Fruit fly (Drosophila melanogaster) whole organism, embryonic: ENCODE data around the gene Cyp313a5.
A peak's percentile ranks its signal among the peaks of the same experiment; 100 is the strongest.

Experiments used
- B-H2 ChIP-seq: fragments of 200-800 bp; sonication (Bioruptor generic); optimal IDR thresholded peaks from 2 replicates; lab custom pipeline; 2018; ENCODE audit warnings: missing biosample characterization, mild to moderate bottlenecking, missing genetic modification characterization
- CG10366 ChIP-seq: fragments of 200-800 bp; sonication (Bioruptor generic); IDR thresholded peaks from 2 replicates; pipeline ENCODE4 v1.3.6; 2022; ENCODE audit warnings: missing biosample characterization, missing genetic modification characterization
- CG12236 ChIP-seq: fragments of 200-800 bp; sonication (Bioruptor generic); optimal IDR thresholded peaks from 2 replicates; lab custom pipeline; 2016; ENCODE audit warnings: missing biosample characterization, missing genetic modification characterization
- CG13123 ChIP-seq: fragments of 200-800 bp; sonication (Bioruptor generic); optimal IDR thresholded peaks from 2 replicates; lab custom pipeline; 2016; ENCODE audit warnings: missing biosample characterization, missing genetic modification characterization
- CG15479 ChIP-seq: fragments of 200-800 bp; sonication (Bioruptor generic); optimal IDR thresholded peaks from 3 replicates; lab custom pipeline; 2019; ENCODE audit warnings: missing biosample characterization, mild to moderate bottlenecking, missing genetic modification characterization, moderate library complexity
- CG17186 ChIP-seq: fragments of 200-800 bp; sonication (Bioruptor generic); optimal IDR thresholded peaks from 3 replicates; lab custom pipeline; 2017; ENCODE audit warnings: missing biosample characterization, missing genetic modification reagents, missing genetic modification characterization
- CG17802 ChIP-seq: fragments of 200-800 bp; sonication (Bioruptor generic); optimal IDR thresholded peaks from 2 replicates; lab custom pipeline; 2018; ENCODE audit warnings: missing biosample characterization, mild to moderate bottlenecking, missing genetic modification characterization, moderate library complexity
- CG17912 ChIP-seq: fragments of 200-800 bp; sonication (Bioruptor generic); optimal IDR thresholded peaks from 2 replicates; lab custom pipeline; 2018; ENCODE audit warnings: missing biosample characterization, mild to moderate bottlenecking, missing genetic modification characterization
- CG2116 ChIP-seq: fragments of 200-800 bp; sonication (Bioruptor generic); optimal IDR thresholded peaks from 3 replicates; lab custom pipeline; 2018; ENCODE audit warnings: missing biosample characterization, mild to moderate bottlenecking, missing genetic modification characterization
- CG2678 ChIP-seq: fragments of 200-800 bp; sonication (Bioruptor generic); optimal IDR thresholded peaks from 3 replicates; lab custom pipeline; 2019; ENCODE audit warnings: missing biosample characterization, mild to moderate bottlenecking, missing genetic modification characterization, moderate library complexity
- CG32532 ChIP-seq: fragments of 200-800 bp; sonication (Bioruptor generic); IDR thresholded peaks from 2 replicates; pipeline ENCODE4 v1.3.6; 2022; ENCODE audit warnings: missing biosample characterization, missing genetic modification characterization
- CG33557 ChIP-seq: fragments of 200-800 bp; sonication (Bioruptor generic); optimal IDR thresholded peaks from 2 replicates; lab custom pipeline; 2019; ENCODE audit warnings: missing biosample characterization, mild to moderate bottlenecking, missing genetic modification characterization, moderate library complexity
- CG4282 ChIP-seq: fragments of 200-800 bp; sonication (Bioruptor generic); optimal IDR thresholded peaks from 2 replicates; lab custom pipeline; 2016; ENCODE audit warnings: missing biosample characterization, missing genetic modification characterization
- CG4730 ChIP-seq: fragments of 200-800 bp; sonication (Bioruptor generic); IDR thresholded peaks from 2 replicates; pipeline ENCODE4 v1.3.6; 2022; ENCODE audit warnings: missing biosample characterization, missing genetic modification characterization
- CG5180 ChIP-seq: fragments of 200-800 bp; sonication (Bioruptor generic); optimal IDR thresholded peaks from 3 replicates; lab custom pipeline; 2017; ENCODE audit warnings: missing biosample characterization, missing genetic modification characterization, mild to moderate bottlenecking, moderate library complexity, missing genetic modification reagents
- CG6765 ChIP-seq: fragments of 200-800 bp; sonication (Bioruptor generic); optimal IDR thresholded peaks from 3 replicates; lab custom pipeline; 2017; ENCODE audit warnings: missing biosample characterization, mild to moderate bottlenecking, missing genetic modification characterization
- CG7963 ChIP-seq: fragments of 200-800 bp; sonication (Bioruptor generic); IDR thresholded peaks from 3 replicates; pipeline ENCODE4 v1.3.6; 2022; ENCODE audit warnings: missing biosample characterization, missing genetic modification characterization; ENCODE audit not compliant: partially characterized antibody
- CG8359 ChIP-seq: fragments of 200-800 bp; sonication (Bioruptor generic); optimal IDR thresholded peaks from 2 replicates; lab custom pipeline; 2017; ENCODE audit warnings: missing biosample characterization, mild to moderate bottlenecking, missing genetic modification characterization, borderline replicate concordance
- CG8388 ChIP-seq: fragments of 200-800 bp; sonication (Bioruptor generic); optimal IDR thresholded peaks from 2 replicates; lab custom pipeline; 2019; ENCODE audit warnings: missing biosample characterization, mild to moderate bottlenecking, missing genetic modification characterization, moderate library complexity
- Dp ChIP-seq: fragments of 200-800 bp; sonication (Bioruptor generic); optimal IDR thresholded peaks from 2 replicates; lab custom pipeline; 2018; ENCODE audit warnings: missing biosample characterization, mild to moderate bottlenecking, missing genetic modification characterization, moderate library complexity
- Eip74EF ChIP-seq, 2 experiments: fragments of 200-800 bp in 1 of 2; fragments of >200 bp in 1 of 2; sonication (Bioruptor generic) in 1 of 2; optimal IDR thresholded peaks; 2 replicates each; lab custom pipeline; 2017 to 2019; ENCODE audit warnings: missing biosample characterization in 2 of 2, missing genetic modification characterization in 2 of 2, mild to moderate bottlenecking in 1 of 2, moderate library complexity in 1 of 2
- Ets97D ChIP-seq: fragments of 200-800 bp; sonication (Bioruptor generic); optimal IDR thresholded peaks from 3 replicates; lab custom pipeline; 2016; ENCODE audit warnings: missing biosample characterization, missing genetic modification characterization
- Hr78 ChIP-seq, 2 experiments: fragments of 200-800 bp in 1 of 2; fragments of >200 bp in 1 of 2; sonication (Bioruptor generic) in 1 of 2; optimal IDR thresholded peaks; 2 replicates each; lab custom pipeline; 2017 to 2019; ENCODE audit warnings: missing biosample characterization in 2 of 2, missing genetic modification characterization in 2 of 2, mild to moderate bottlenecking in 1 of 2, moderate library complexity in 1 of 2
- MBD-R2 ChIP-seq: fragments of 200-800 bp; sonication (Bioruptor generic); IDR thresholded peaks from 2 replicates; pipeline ENCODE4 v1.3.6; 2022; ENCODE audit warnings: missing biosample characterization, missing genetic modification characterization
- Sox102F ChIP-seq: fragments of 200-800 bp; sonication (Bioruptor generic); optimal IDR thresholded peaks from 2 replicates; lab custom pipeline; 2018; ENCODE audit warnings: missing biosample characterization, mild to moderate bottlenecking, missing genetic modification characterization, moderate library complexity
- Taf1 ChIP-seq: fragments of 200-800 bp; sonication (Bioruptor generic); IDR thresholded peaks from 2 replicates; pipeline ENCODE4 v1.3.6; 2022; ENCODE audit warnings: missing biosample characterization, missing genetic modification characterization
- Trl ChIP-seq, 3 experiments: fragments of >200 bp in 2 of 3; fragments of 200-800 bp in 1 of 3; sonication (Bioruptor generic) in 1 of 3; optimal IDR thresholded peaks; 2 replicates in 1 of 3; 3 replicates in 2 of 3; lab custom pipeline; 2016 to 2017; ENCODE audit warnings: missing biosample characterization in 1 of 3, missing genetic modification characterization in 1 of 3
- cato ChIP-seq: fragments of 200-800 bp; sonication (Bioruptor generic); optimal IDR thresholded peaks from 2 replicates; lab custom pipeline; 2016; ENCODE audit warnings: missing biosample characterization, missing genetic modification characterization, borderline replicate concordance
- chm ChIP-seq: fragments of 200-800 bp; sonication (Bioruptor generic); IDR thresholded peaks from 2 replicates; pipeline ENCODE4 v1.3.6; 2022; ENCODE audit warnings: missing biosample characterization, missing genetic modification characterization
- disco-r ChIP-seq: fragments of 200-800 bp; sonication (Bioruptor generic); optimal IDR thresholded peaks from 2 replicates; lab custom pipeline; 2016; ENCODE audit warnings: missing biosample characterization, missing genetic modification characterization
- fd64A ChIP-seq: fragments of 200-800 bp; sonication (Bioruptor generic); optimal IDR thresholded peaks from 3 replicates; lab custom pipeline; 2018; ENCODE audit warnings: missing biosample characterization, mild to moderate bottlenecking, missing genetic modification characterization
- fu2 ChIP-seq: fragments of 200-800 bp; sonication (Bioruptor generic); optimal IDR thresholded peaks from 2 replicates; lab custom pipeline; 2016; ENCODE audit warnings: missing biosample characterization, missing genetic modification characterization
- lola ChIP-seq, 3 experiments: fragments of >200 bp in 2 of 3; fragments of 200-800 bp in 1 of 3; sonication (Bioruptor generic) in 1 of 3; optimal IDR thresholded peaks; 2 replicates each; lab custom pipeline; 2017 to 2019; ENCODE audit warnings: missing biosample characterization in 3 of 3, missing genetic modification characterization in 3 of 3, mild to moderate bottlenecking in 1 of 3, moderate library complexity in 1 of 3
- maf-S ChIP-seq: fragments of 200-800 bp; sonication (Bioruptor generic); optimal IDR thresholded peaks from 2 replicates; lab custom pipeline; 2016; ENCODE audit warnings: missing biosample characterization, missing genetic modification characterization
- org-1 ChIP-seq: fragments of 200-800 bp; sonication (Bioruptor generic); optimal IDR thresholded peaks from 2 replicates; lab custom pipeline; 2017; ENCODE audit warnings: missing biosample characterization, missing genetic modification characterization
- pita ChIP-seq: fragments of 200-800 bp; sonication (Bioruptor generic); optimal IDR thresholded peaks from 2 replicates; lab custom pipeline; 2017; ENCODE audit warnings: missing biosample characterization, mild to moderate bottlenecking, missing genetic modification characterization
- ro ChIP-seq: fragments of 200-800 bp; sonication (Bioruptor generic); IDR thresholded peaks from 2 replicates; pipeline ENCODE4 v1.3.6; 2022; ENCODE audit warnings: missing biosample characterization, missing genetic modification characterization
- schlank ChIP-seq: fragments of 200-800 bp; sonication (Bioruptor generic); optimal IDR thresholded peaks from 2 replicates; lab custom pipeline; 2018; ENCODE audit warnings: missing biosample characterization, mild to moderate bottlenecking, missing genetic modification characterization
- sd ChIP-seq: fragments of 200-800 bp; sonication (Bioruptor generic); optimal IDR thresholded peaks from 3 replicates; lab custom pipeline; 2018; ENCODE audit warnings: missing biosample characterization, mild to moderate bottlenecking, missing genetic modification characterization, moderate library complexity
- sens ChIP-seq: fragments of 200-800 bp; sonication (Bioruptor generic); peaks from one replicate; lab custom pipeline; 2016; ENCODE audit warnings: missing biosample characterization, missing genetic modification characterization
- stc ChIP-seq: fragments of 200-800 bp; sonication (Bioruptor generic); IDR thresholded peaks from 2 replicates; pipeline ENCODE4 v1.3.6; 2022; ENCODE audit warnings: missing biosample characterization, missing genetic modification characterization
- stwl ChIP-seq: fragments of 200-800 bp; sonication (Bioruptor generic); optimal IDR thresholded peaks from 3 replicates; lab custom pipeline; 2018; ENCODE audit warnings: missing biosample characterization, mild to moderate bottlenecking, missing genetic modification characterization, moderate library complexity
- tll ChIP-seq, 2 experiments: fragments of 200-800 bp in 1 of 2; fragments of >200 bp in 1 of 2; sonication (Bioruptor generic) in 1 of 2; optimal IDR thresholded peaks; 2 replicates each; lab custom pipeline; 2017 to 2019; ENCODE audit warnings: missing biosample characterization in 2 of 2, missing genetic modification characterization in 2 of 2, mild to moderate bottlenecking in 1 of 2, moderate library complexity in 1 of 2
- twi ChIP-seq: fragments of 200-800 bp; optimal IDR thresholded peaks from 2 replicates; lab custom pipeline; 2019; ENCODE audit warnings: missing biosample characterization, mild to moderate bottlenecking, missing genetic modification characterization, moderate library complexity
- vvl ChIP-seq: fragments of 200-800 bp; sonication (Bioruptor generic); IDR thresholded peaks from 2 replicates; pipeline ENCODE4 v1.3.6; 2022; ENCODE audit warnings: missing biosample characterization, missing genetic modification characterization
- wdn ChIP-seq: fragments of 200-800 bp; sonication (Bioruptor generic); IDR thresholded peaks from 2 replicates; pipeline ENCODE4 v1.3.6; 2022; ENCODE audit warnings: missing biosample characterization, missing genetic modification characterization
- wek ChIP-seq: fragments of 200-800 bp; sonication (Bioruptor generic); optimal IDR thresholded peaks from 3 replicates; lab custom pipeline; 2018; ENCODE audit warnings: missing biosample characterization, mild to moderate bottlenecking, missing genetic modification characterization, moderate library complexity
- zfh1 ChIP-seq: fragments of 200-800 bp; sonication (Bioruptor generic); IDR thresholded peaks from 3 replicates; pipeline ENCODE4 v1.3.6; 2022; ENCODE audit warnings: missing biosample characterization, missing genetic modification characterization

Gene Cyp313a5

DNA sequence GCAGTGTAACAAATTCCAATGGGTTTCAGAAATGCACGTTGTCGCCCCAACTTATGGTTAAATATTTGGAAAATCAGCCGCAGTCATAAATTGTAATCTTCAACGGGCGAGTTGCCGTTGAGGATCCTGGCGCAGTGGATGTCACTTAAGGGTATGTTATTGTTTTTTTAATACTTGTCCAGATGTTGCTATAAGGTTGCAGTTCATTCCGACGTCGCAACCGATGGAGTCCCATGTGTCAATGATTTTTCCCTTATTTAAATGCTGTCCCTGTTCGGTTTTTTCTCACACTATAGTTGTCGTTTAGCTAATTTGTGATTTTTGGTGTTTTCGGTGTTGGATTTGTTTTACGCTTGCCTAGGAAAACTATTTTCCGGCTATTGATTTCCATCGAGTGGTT is 17.1 kb upstream of the Cyp313a5 start:
- no peak for TF ChIP-seq CG4282
- TF ChIP-seq twi = peak; percentile 94
- TF ChIP-seq CG2116 (GFP tag; lab: Kevin White, UChicago) = no peak
- TF ChIP-seq stwl (tag; lab: Kevin White, UChicago) = no peak
- no peak for TF ChIP-seq Sox102F (GFP tag; lab: Kevin White, UChicago)
- TF ChIP-seq Dp (GFP tag; lab: Kevin White, UChicago) = no peak

DNA sequence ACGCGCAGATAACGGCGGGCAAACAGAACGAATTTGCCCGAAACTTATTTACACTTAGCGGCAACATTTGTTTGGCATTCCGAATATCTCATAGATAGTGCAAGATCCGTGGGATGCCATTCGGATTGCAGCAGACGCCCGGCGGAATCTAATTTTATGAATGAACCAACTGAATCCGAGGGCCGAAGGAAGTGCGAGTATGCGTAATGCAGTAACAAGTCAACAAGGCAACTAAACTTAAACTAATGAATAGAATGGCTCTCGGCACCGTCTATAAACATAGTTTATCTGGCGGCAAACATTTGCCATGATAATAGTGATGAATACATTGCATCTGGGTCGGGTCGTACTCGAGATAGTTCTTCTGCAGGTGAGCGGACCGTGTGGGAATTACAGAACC is 15.7 kb upstream of the Cyp313a5 start:
- TF ChIP-seq disco-r (GFP tag; lab: Kevin White, UChicago) (no peak), CG32532 (GFP tag; lab: Robert Waterston, UW) (no peak), CG5180 (peak; percentile 18), cato (GFP tag; lab: Kevin White, UChicago) (no peak), pita (GFP tag; lab: Kevin White, UChicago) (no peak), CG7963 (GFP tag; lab: Robert Waterston, UW) (no peak), CG8359 (GFP tag; lab: Kevin White, UChicago) (peak; percentile 12), chm (GFP tag; lab: Robert Waterston, UW) (no peak), schlank (tag; lab: Kevin White, UChicago) (no peak), MBD-R2 (GFP tag; lab: Robert Waterston, UW) (no peak), CG17186 (no peak), vvl (no peak), Hr78 (GFP tag; optimal IDR thresholded peaks at IDR 0.05; lab: Kevin White, UChicago) (no peak), CG13123 (no peak), tll (GFP tag; optimal IDR thresholded peaks at IDR 0.05; lab: Kevin White, UChicago) (peak in 1 of 2 experiments; percentile 8), CG12236 (GFP tag; lab: Kevin White, UChicago) (no peak), ro (GFP tag; lab: Robert Waterston, UW) (no peak), CG15479 (GFP tag; lab: Kevin White, UChicago) (peak; percentile 53), zfh1 (GFP tag; lab: Robert Waterston, UW) (0 out of 3 replicates have a peak, but pooled peaks have one; percentile 7), CG2678 (tag; lab: Kevin White, UChicago) (peak; percentile 26), Taf1 (GFP tag; lab: Robert Waterston, UW) (no peak), CG8388 (GFP tag; lab: Kevin White, UChicago) (no peak), wdn (GFP tag; lab: Robert Waterston, UW) (no peak), Trl (optimal IDR thresholded peaks at IDR 0.05; lab: Kevin White, UChicago) (no peak), Trl (GFP tag; optimal IDR thresholded peaks at IDR 0.05; lab: Kevin White, UChicago) (no peak), CG6765 (GFP tag; lab: Kevin White, UChicago) (no peak), fd64A (GFP tag; lab: Kevin White, UChicago) (peak; percentile 8), CG33557 (peak; percentile 4), sens (GFP tag; lab: Kevin White, UChicago) (peak; percentile 71), CG17802 (tag; lab: Kevin White, UChicago) (no peak), Ets97D (GFP tag; lab: Kevin White, UChicago) (no peak), Eip74EF (GFP tag; optimal IDR thresholded peaks at IDR 0.05; lab: Kevin White, UChicago) (no peak), wek (peak; percentile 42), CG4730 (no peak), CG10366 (GFP tag; lab: Robert Waterston, UW) (no peak), lola (GFP tag; optimal IDR thresholded peaks at IDR 0.05; lab: Kevin White, UChicago) (peak in 1 of 3 experiments; percentile 21), sd (tag; lab: Kevin White, UChicago) (peak; percentile 18), B-H2 (GFP tag; lab: Kevin White, UChicago) (no peak), CG17912 (no peak), fu2 (no peak), org-1 (peak; percentile 22), stc (GFP tag; lab: Robert Waterston, UW) (no peak), maf-S (GFP tag; lab: Kevin White, UChicago) (no peak)
